Worm (Caenorhabditis elegans): ENCODE data around the gene cho-1.

The cho-1 gene

ce11 chrIV:13170241-13170640 is 44.1 kb downstream of the cho-1 start, which contains the start of gene nas-14:
Gene nas-14 (plus strand): TSS chrIV:13170541.
- TF ChIP-seq sea-1 (GFP tag; conservative IDR thresholded peaks at IDR 0.05) (no peak), flt-1 (GFP tag; IDR thresholded peaks at IDR 0.05) (no peak), hmg-4 (GFP tag; optimal IDR thresholded peaks at IDR 0.05) (no peak), ceh-13 (GFP tag; optimal IDR thresholded peaks at IDR 0.05) (no peak), B0310.2 (tag; optimal IDR thresholded peaks at IDR 0.05) (no peak), hmbx-1 (tag; optimal IDR thresholded peaks at IDR 0.05) (no peak), pes-1 (GFP tag; IDR thresholded peaks at IDR 0.05) (no peak), ama-1 (optimal IDR thresholded peaks at IDR 0.05) (no peak), F13C5.2 (tag; optimal IDR thresholded peaks at IDR 0.05) (no peak), tbx-11 (GFP tag; IDR thresholded peaks at IDR 0.05) (no peak), ets-7 (tag; optimal IDR thresholded peaks at IDR 0.05) (no peak)

- TF ChIP-seq ets-7 (tag; optimal IDR thresholded peaks at IDR 0.05) (no peak), ceh-36 (tag; optimal IDR thresholded peaks at IDR 0.05) (no peak), hmbx-1 (tag; optimal IDR thresholded peaks at IDR 0.05) (no peak), aly-1 (tag; optimal IDR thresholded peaks at IDR 0.05) (no peak), tra-4 (tag; optimal IDR thresholded peaks at IDR 0.05) (no peak), tbx-11 (GFP tag; IDR thresholded peaks at IDR 0.05) (no peak), scrt-1 (GFP tag; IDR thresholded peaks at IDR 0.05) (no peak), B0310.2 (tag; optimal IDR thresholded peaks at IDR 0.05) (no peak), F13C5.2 (tag; optimal IDR thresholded peaks at IDR 0.05) (no peak), hmg-4 (GFP tag; optimal IDR thresholded peaks at IDR 0.05) (no peak), flt-1 (GFP tag; IDR thresholded peaks at IDR 0.05) (no peak), sea-1 (GFP tag; conservative IDR thresholded peaks at IDR 0.05) (no peak)
Observed at ce11 chrIV:13167534-13167933, 46.8 kb downstream of the cho-1 start.

- TF ChIP-seq flt-1 (GFP tag; IDR thresholded peaks at IDR 0.05) (no peak), hmbx-1 (tag; optimal IDR thresholded peaks at IDR 0.05) (no peak)
Observed at ce11 chrIV:13165181-13165580, 49.2 kb downstream of the cho-1 start, which contains the start of gene scl-14. Gene scl-14 (plus strand): TSS chrIV:13165481.

Data from whole organism, early embryonic.